Worm (Caenorhabditis elegans): ENCODE results near the gene M04B2.2.

DNA sequence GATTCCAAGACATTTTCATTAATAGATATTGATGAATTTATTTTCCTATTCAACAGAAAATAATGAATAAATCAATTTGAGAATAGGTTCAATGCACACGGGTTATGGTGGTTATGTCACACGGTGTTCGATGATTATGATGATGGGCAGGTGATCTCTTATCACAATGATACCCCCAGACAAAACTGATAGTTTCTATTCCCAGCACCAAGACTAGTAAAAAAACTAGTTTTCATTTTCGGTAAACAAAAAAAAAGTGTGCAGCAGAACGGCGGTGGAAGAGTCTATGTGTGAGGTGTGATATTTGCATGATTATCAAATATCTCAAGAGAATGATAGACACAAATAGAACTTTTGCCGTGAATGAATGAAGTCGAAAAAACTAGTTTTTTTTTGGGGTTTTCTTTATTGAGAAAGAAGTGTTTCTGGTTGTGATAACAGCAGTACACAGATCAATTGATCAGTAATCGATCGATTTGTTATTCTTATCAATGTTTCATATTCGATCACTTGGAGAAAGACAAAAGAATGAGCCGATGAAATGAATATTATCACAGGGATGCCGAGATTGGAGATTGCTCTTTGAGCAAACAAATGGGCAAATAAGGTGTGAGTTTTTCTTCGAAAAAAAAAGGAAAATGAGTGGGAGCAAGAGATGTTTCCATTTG, 39.8 kb upstream of the M04B2.2 start:
- TF ChIP-seq hlh-8 (tag; optimal IDR thresholded peaks at IDR 0.05) (no peak), pha-4 (tag; optimal IDR thresholded peaks at IDR 0.05) (no peak), ama-1 (optimal IDR thresholded peaks at IDR 0.05) (no peak), unc-42 (tag; optimal IDR thresholded peaks at IDR 0.05) (no peak), unc-86 (tag; optimal IDR thresholded peaks at IDR 0.05) (no peak), Y22D7AL.16 (tag; optimal IDR thresholded peaks at IDR 0.05) (no peak), rnt-1 (tag; optimal IDR thresholded peaks at IDR 0.05) (no peak)

Measured in whole organism, late embryonic.